Fruit fly (Drosophila melanogaster): ENCODE data around the gene CG9044.

Gene CG9044

dm6 chr2L:5978333-5979054 is 29.2 kb downstream of the CG9044 start:
- TF ChIP-seq insv (optimal IDR thresholded peaks at IDR 0.05) (no peak), ttk (optimal IDR thresholded peaks at IDR 0.05) (no peak), h (optimal IDR thresholded peaks at IDR 0.05) (no peak)

- TF ChIP-seq Sin3A (optimal IDR thresholded peaks at IDR 0.05) = no peak
- no peak for TF ChIP-seq insv (optimal IDR thresholded peaks at IDR 0.05)
- TF ChIP-seq ttk (optimal IDR thresholded peaks at IDR 0.05) = no peak
- TF ChIP-seq h (optimal IDR thresholded peaks at IDR 0.05) = no peak
- TF ChIP-seq psq (optimal IDR thresholded peaks at IDR 0.05) = no peak
- no peak for TF ChIP-seq Myc (optimal IDR thresholded peaks at IDR 0.05)
Observed at dm6 chr2L:5979055-5979399, 29.8 kb downstream of the CG9044 start.

- no peak for TF ChIP-seq Myc (optimal IDR thresholded peaks at IDR 0.05)
- no peak for TF ChIP-seq insv (optimal IDR thresholded peaks at IDR 0.05)
- no peak for TF ChIP-seq Sin3A (optimal IDR thresholded peaks at IDR 0.05)
- TF ChIP-seq h (optimal IDR thresholded peaks at IDR 0.05) = no peak
- TF ChIP-seq psq (optimal IDR thresholded peaks at IDR 0.05) = no peak
- TF ChIP-seq ttk (optimal IDR thresholded peaks at IDR 0.05) = no peak
Observed at dm6 chr2L:5979957-5980861, 31.0 kb downstream of the CG9044 start.

DNA sequence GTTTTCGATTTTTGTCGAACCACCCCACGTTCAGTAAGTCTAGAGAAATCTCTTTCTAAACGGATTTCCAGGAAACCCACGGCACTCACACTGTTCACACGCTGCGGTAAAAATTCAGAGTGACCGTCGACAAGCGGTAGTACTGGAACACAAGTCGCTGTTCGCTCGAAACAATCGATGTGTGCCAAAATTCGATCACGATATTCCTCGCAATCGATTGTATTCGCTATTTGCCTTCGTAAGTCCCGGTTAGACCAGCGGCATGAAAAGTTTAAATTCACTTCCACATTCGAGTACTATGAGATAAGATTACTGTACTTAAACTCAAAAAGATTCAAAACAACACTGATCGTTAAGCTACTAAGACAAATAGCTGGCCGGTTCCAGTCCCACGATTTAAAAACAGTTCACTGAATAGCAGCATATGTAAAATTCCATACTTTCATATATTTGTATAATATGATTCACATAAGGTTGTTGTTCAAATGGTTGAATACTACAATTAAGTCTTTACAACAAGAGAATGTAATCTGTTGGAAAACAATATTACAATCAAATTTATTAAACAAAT is 31.7 kb downstream of the CG9044 start, which contains the start of gene chic:
chic (minus strand) TSS at position 157 of the 571 bp plus-strand sequence.
- TF ChIP-seq Myc (optimal IDR thresholded peaks at IDR 0.05) (no peak), ttk (optimal IDR thresholded peaks at IDR 0.05) (no peak)

DNA sequence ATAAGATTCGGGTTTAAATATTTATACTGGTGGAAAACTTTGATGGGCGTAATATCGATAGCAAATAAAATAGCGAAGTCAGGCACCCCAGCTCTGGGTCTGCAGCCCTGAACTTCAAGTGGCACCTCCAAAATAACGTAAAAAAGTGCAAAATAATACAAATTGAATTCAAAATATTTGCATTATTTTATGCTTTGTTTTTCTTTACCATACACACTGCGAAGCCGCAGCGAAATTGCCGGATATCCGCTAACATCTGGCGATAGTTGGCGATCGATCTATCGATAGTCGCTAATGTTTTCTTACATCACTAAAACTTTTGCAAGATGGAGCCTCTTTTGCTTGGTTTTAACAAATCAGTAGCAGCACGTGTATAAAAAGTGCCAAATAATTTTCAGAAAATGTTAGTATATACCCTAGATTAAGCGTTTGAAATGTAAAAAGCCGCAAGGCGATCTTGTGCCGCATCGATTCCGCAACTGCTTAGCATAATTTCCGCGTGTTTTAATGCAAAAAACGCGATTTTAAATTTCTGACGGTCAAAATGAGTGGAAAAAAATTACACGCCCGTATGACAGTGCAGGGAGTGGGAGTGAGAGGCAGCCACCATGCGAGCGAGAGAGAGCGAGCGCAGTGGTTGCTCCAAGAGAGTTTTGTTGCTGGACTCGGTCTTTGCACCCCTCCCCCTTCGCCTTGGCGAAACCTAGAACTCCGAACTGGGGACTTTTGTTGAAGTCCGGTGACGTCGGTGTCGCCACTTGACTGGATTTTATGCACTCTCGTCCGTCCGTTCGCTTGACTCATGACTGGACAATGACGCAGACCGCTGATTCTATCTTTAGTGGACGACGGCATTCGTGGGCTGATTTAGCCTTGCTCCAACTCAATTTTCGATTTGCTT is 32.4 kb downstream of the CG9044 start, which contains the start of gene eIF4A:
eIF4A (plus strand) TSS at position 332 of the 901 bp plus-strand sequence.
- TF ChIP-seq insv (optimal IDR thresholded peaks at IDR 0.05) (no peak), Sin3A (optimal IDR thresholded peaks at IDR 0.05) (no peak), Myc (optimal IDR thresholded peaks at IDR 0.05) (no peak), ttk (optimal IDR thresholded peaks at IDR 0.05) (no peak), psq (optimal IDR thresholded peaks at IDR 0.05) (no peak), h (optimal IDR thresholded peaks at IDR 0.05) (no peak)

dm6 chr2L:5982334-5982987 is 33.2 kb downstream of the CG9044 start:
- TF ChIP-seq Sin3A (optimal IDR thresholded peaks at IDR 0.05) (no peak), h (optimal IDR thresholded peaks at IDR 0.05) (no peak), Myc (optimal IDR thresholded peaks at IDR 0.05) (no peak), insv (optimal IDR thresholded peaks at IDR 0.05) (no peak), psq (optimal IDR thresholded peaks at IDR 0.05) (no peak), ttk (optimal IDR thresholded peaks at IDR 0.05) (no peak)

DNA sequence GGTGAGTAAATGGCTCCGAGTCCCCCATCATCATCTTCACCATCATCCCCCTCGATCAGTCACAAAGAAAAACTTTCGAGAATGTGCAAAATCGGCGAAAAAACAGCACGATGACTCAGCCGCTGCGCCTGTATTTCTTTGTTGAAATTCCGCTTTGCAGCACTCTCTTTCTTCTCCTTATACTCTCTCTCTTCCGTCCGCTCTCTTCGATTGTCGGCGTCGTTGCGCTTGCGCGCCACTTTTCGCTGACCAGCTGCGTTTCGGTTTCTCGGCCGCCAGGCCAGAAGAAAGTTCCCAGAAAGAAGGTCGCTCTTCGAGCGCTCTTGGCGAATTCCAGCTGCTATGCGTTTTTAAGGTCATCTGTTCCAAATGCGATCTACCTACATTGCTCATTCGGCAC is 34.0 kb downstream of the CG9044 start:
- no peak for TF ChIP-seq Sin3A (optimal IDR thresholded peaks at IDR 0.05)

dm6 chr2L:5986094-5986493 is 36.8 kb downstream of the CG9044 start, which contains the start of gene ifc:
Gene ifc (plus strand): TSS chr2L:5986348.
- no peak for TF ChIP-seq ttk (optimal IDR thresholded peaks at IDR 0.05)
- no peak for TF ChIP-seq psq (optimal IDR thresholded peaks at IDR 0.05)
- TF ChIP-seq h (optimal IDR thresholded peaks at IDR 0.05) = no peak
- no peak for TF ChIP-seq insv (optimal IDR thresholded peaks at IDR 0.05)
- TF ChIP-seq Myc (optimal IDR thresholded peaks at IDR 0.05) = no peak
- no peak for TF ChIP-seq Sin3A (optimal IDR thresholded peaks at IDR 0.05)

DNA sequence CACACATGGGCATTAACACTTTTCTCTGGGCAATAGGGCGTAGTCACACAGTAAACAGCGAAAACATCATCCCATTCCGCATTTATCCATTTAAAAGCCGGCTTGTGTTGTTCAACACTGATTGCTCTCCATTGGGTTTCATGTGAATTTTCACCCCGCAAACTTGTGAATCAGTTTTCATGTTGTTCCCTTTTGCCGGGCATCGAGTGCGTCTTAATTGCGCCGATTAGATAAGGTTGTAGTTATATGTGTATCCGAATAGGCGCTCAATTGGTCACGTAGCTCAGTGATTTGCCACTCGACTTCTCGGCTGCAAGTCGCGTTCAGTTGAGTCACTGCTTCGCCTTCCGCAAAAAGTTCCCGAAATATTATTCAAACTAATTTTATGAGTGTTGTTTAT is 37.7 kb downstream of the CG9044 start:
- TF ChIP-seq Sin3A (optimal IDR thresholded peaks at IDR 0.05) (no peak), insv (optimal IDR thresholded peaks at IDR 0.05) (no peak), h (optimal IDR thresholded peaks at IDR 0.05) (no peak), Myc (optimal IDR thresholded peaks at IDR 0.05) (no peak), ttk (optimal IDR thresholded peaks at IDR 0.05) (no peak), psq (optimal IDR thresholded peaks at IDR 0.05) (no peak)

dm6 chr2L:5988115-5989092 is 39.2 kb downstream of the CG9044 start:
- TF ChIP-seq h (optimal IDR thresholded peaks at IDR 0.05) (no peak), Sin3A (optimal IDR thresholded peaks at IDR 0.05) (no peak)
